Worm (Caenorhabditis elegans): ENCODE results near the gene Y55D5A.1.

- TF ChIP-seq him-1 (tag; optimal IDR thresholded peaks at IDR 0.05) = no peak
- no peak for TF ChIP-seq dao-5 (tag; optimal IDR thresholded peaks at IDR 0.05)
Observed at ce11 chrIII:3035977-3036376, 53.8 kb downstream of the Y55D5A.1 start.

All from whole organism, L4/young adult.